Worm (Caenorhabditis elegans): ENCODE data around the gene npp-15.
A peak's percentile ranks its signal among the peaks of the same experiment; 100 is the strongest.

The npp-15 gene

DNA sequence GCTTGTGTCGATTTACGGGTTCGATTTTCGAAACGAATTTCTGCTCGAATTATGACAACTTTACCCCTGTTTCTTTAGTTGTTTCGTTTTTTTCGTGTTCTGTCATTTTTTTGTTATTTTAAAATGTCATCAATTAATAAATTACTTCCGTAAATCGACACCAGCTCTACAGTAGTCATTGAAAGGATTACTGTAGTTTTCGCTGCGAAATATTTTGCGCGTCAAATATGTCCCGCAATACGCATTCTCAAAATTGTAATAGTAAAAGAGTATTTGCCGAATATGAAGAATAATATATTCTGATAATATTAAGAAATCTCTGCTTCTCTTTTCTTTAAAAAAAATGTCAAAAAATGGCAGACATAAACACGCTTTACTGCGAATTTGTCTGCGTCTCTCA, 35.6 kb upstream of the npp-15 start:
- TF ChIP-seq nfya-1 (tag; optimal IDR thresholded peaks at IDR 0.05; ENCODE audit: insufficient read depth) (peak; percentile 7), daf-12 (tag; optimal IDR thresholded peaks at IDR 0.05) (no peak), jun-1 (tag; optimal IDR thresholded peaks at IDR 0.05) (no peak), mml-1 (tag; optimal IDR thresholded peaks at IDR 0.05) (no peak), nhr-11 (tag; optimal IDR thresholded peaks at IDR 0.05) (no peak), elt-2 (tag; optimal IDR thresholded peaks at IDR 0.05) (no peak), ztf-11 (tag; optimal IDR thresholded peaks at IDR 0.05) (no peak), nhr-25 (tag; optimal IDR thresholded peaks at IDR 0.05) (no peak)

DNA sequence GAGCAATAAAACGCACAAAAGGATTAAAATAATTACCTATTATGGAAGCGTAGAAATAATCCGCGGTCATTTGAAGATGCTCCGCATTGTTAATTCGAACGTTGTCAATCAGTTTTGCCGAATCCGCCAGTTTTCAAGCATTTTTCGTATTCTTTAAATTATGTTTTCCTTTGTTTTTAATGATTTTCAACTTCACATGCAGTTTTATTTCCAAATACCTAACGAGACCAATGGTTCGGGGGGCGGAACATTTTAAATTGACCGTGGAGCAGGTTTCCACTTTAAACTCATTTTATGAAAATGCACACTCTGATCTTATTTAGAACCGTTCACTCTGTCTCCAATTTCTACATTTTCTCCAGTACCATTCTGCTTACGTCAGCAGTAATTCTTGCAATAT, 34.1 kb upstream of the npp-15 start, which contains the start of gene ZK688.4:
ZK688.4 (plus strand) TSS at position 301 of the 400 bp plus-strand sequence.
- TF ChIP-seq elt-3 (tag; optimal IDR thresholded peaks at IDR 0.05) (no peak), ceh-16 (tag; optimal IDR thresholded peaks at IDR 0.05) (no peak), egl-5 (tag; optimal IDR thresholded peaks at IDR 0.05) (no peak), jun-1 (tag; optimal IDR thresholded peaks at IDR 0.05) (no peak), nhr-77 (tag; optimal IDR thresholded peaks at IDR 0.05) (no peak), fkh-10 (GFP tag; optimal IDR thresholded peaks at IDR 0.05) (no peak), fkh-2 (tag; optimal IDR thresholded peaks at IDR 0.05) (no peak), elt-1 (tag; optimal IDR thresholded peaks at IDR 0.05) (no peak), nhr-67 (tag; optimal IDR thresholded peaks at IDR 0.05) (no peak), ceh-82 (tag; optimal IDR thresholded peaks at IDR 0.05) (no peak), mdl-1 (tag; optimal IDR thresholded peaks at IDR 0.05) (no peak), pha-4 (tag; optimal IDR thresholded peaks at IDR 0.05) (no peak), elt-2 (tag; optimal IDR thresholded peaks at IDR 0.05) (no peak), hmg-11 (tag; optimal IDR thresholded peaks at IDR 0.05) (no peak)

DNA sequence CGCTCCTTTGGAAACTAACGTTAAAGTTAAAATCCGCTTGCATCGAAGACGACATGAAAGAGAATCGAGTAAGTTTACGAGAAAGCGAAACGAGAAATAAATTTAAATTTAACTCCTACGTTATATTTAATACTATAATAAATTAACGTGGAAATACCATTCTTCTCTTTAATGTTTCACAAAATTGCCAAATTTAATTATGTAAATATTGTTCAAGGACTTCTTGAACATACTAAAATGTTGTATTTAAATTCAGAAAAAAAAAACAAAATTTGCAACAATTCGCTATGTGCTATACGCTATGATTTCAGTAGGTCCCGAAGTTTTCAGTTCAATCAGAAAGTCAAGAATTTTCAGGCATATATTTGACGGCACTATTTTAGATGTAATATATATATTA, 31.9 kb upstream of the npp-15 start, which contains the start of gene ZK688.10:
ZK688.10 (minus strand) TSS at position 101 of the 400 bp plus-strand sequence.
- TF ChIP-seq elt-1 (tag; optimal IDR thresholded peaks at IDR 0.05) = no peak
- no peak for TF ChIP-seq fkh-10 (GFP tag; optimal IDR thresholded peaks at IDR 0.05)
- no peak for TF ChIP-seq lin-39 (tag; optimal IDR thresholded peaks at IDR 0.05)
- no peak for TF ChIP-seq daf-12 (tag; optimal IDR thresholded peaks at IDR 0.05)
- no peak for TF ChIP-seq sea-2 (GFP tag; optimal IDR thresholded peaks at IDR 0.05)
- no peak for TF ChIP-seq nhr-25 (tag; optimal IDR thresholded peaks at IDR 0.05)
- TF ChIP-seq hmg-11 (tag; optimal IDR thresholded peaks at IDR 0.05) = no peak
- TF ChIP-seq skn-1 (tag; optimal IDR thresholded peaks at IDR 0.05) = no peak
- no peak for TF ChIP-seq unc-62 (GFP tag; optimal IDR thresholded peaks at IDR 0.05)
- TF ChIP-seq elt-3 (tag; optimal IDR thresholded peaks at IDR 0.05) = no peak
- no peak for TF ChIP-seq eor-1 (tag; optimal IDR thresholded peaks at IDR 0.05)
- no peak for TF ChIP-seq ceh-28 (tag; optimal IDR thresholded peaks at IDR 0.05)
- TF ChIP-seq zag-1 (tag; optimal IDR thresholded peaks at IDR 0.05) = no peak
- TF ChIP-seq snpc-4 (tag; optimal IDR thresholded peaks at IDR 0.05) = no peak
- no peak for TF ChIP-seq nhr-77 (tag; optimal IDR thresholded peaks at IDR 0.05)
- no peak for TF ChIP-seq pha-4 (tag; optimal IDR thresholded peaks at IDR 0.05)
- TF ChIP-seq egl-27 (tag; optimal IDR thresholded peaks at IDR 0.05) = no peak

DNA sequence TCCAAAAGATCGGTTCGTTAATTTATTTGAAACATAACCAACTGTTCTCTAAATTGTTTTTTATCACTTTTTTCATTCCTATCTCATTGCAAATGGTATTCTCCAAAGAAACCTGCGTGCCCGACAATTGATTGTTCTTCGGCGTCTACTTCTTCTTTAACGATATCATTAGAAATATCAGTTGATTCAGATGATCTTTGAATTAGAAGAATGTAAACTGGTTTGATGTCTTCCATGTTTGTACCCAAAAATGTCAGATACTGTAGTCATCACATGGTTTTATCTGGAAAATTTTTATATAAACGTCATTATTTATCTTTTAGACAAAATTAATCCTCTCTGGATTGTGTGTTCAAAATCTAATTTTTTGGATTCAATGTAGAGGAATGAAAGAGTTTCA, 31.1 kb upstream of the npp-15 start:
- TF ChIP-seq nhr-25 (tag; optimal IDR thresholded peaks at IDR 0.05) = peak; percentile 12
- no peak for TF ChIP-seq zag-1 (tag; optimal IDR thresholded peaks at IDR 0.05)
- TF ChIP-seq nhr-76 (tag; optimal IDR thresholded peaks at IDR 0.05) = peak; percentile 22
- TF ChIP-seq ceh-28 (tag; optimal IDR thresholded peaks at IDR 0.05) = peak; percentile 2
- TF ChIP-seq ztf-11 (tag; optimal IDR thresholded peaks at IDR 0.05) = no peak
- no peak for TF ChIP-seq nhr-28 (tag; optimal IDR thresholded peaks at IDR 0.05)
- peak; percentile 71 for TF ChIP-seq nhr-23 (tag; optimal IDR thresholded peaks at IDR 0.05)
- no peak for TF ChIP-seq egl-5 (tag; optimal IDR thresholded peaks at IDR 0.05)
- no peak for TF ChIP-seq pha-4 (tag; optimal IDR thresholded peaks at IDR 0.05)
- peak; percentile 57 for TF ChIP-seq nhr-43 (tag; optimal IDR thresholded peaks at IDR 0.05; ENCODE audit: poor library complexity, severe bottlenecking)
- TF ChIP-seq nhr-237 (tag; optimal IDR thresholded peaks at IDR 0.05) = no peak

DNA sequence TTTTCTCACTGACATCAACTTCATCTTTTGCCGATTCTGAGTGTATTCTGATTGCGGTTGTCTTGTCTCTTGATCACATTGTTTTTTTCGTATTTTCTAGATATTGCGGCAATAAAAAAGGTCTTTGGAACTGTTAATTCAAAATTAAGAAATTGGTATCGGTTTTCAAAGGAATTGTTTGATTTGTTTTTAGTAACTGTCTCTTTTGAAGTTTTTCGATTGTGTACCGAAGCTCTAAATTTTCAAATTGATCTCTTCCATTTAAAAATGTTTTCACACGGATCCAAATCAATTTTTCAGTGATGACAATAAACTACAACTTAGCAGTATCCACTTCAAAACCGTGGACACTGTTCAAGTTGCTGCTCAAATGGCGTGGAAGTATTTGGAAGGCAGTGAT, 28.1 kb upstream of the npp-15 start, which contains the start of gene best-24:
best-24 (plus strand) TSS at position 301 of the 400 bp plus-strand sequence.
- TF ChIP-seq mdl-1 (tag; optimal IDR thresholded peaks at IDR 0.05) (no peak), nhr-11 (tag; optimal IDR thresholded peaks at IDR 0.05) (no peak), aly-2 (tag; optimal IDR thresholded peaks at IDR 0.05) (no peak), lin-39 (tag; optimal IDR thresholded peaks at IDR 0.05) (no peak), nhr-43 (tag; optimal IDR thresholded peaks at IDR 0.05; ENCODE audit: poor library complexity, severe bottlenecking) (no peak)
